Worm (Caenorhabditis elegans) whole organism, young adult: ENCODE data around the gene hsp-110.

ENCODE experiments used
- B0019.2 ChIP-seq: fragments of 200-800 bp; sonication (Bioruptor generic); conservative IDR thresholded peaks from 2 replicates; pipeline ENCODE4 v1.3.6; 2022; ENCODE audit warnings: missing genetic modification reagents, missing genetic modification characterization, missing compliant biosample characterization
- F49E8.2 ChIP-seq: sonication (generic microtip); optimal IDR thresholded peaks from 3 replicates; lab custom pipeline; 2017; ENCODE audit warnings: missing genetic modification characterization, mild to moderate bottlenecking, missing compliant biosample characterization, antibody characterized with exemption, moderate library complexity; ENCODE audit not compliant: insufficient read depth
- F52B5.7 ChIP-seq: sonication (generic microtip); optimal IDR thresholded peaks from 2 replicates; lab custom pipeline; 2016; ENCODE audit warnings: mild to moderate bottlenecking, missing genetic modification characterization, missing compliant biosample characterization
- F57C9.4 ChIP-seq: sonication (generic microtip); optimal IDR thresholded peaks from 2 replicates; lab custom pipeline; 2017; ENCODE audit warnings: mild to moderate bottlenecking, missing genetic modification characterization, missing compliant biosample characterization
- K11D2.4 ChIP-seq: fragments of 200-800 bp; sonication (Bioruptor generic); IDR thresholded peaks from 2 replicates; pipeline ENCODE4 v1.3.6; 2022; ENCODE audit warnings: missing genetic modification reagents, missing genetic modification characterization, missing compliant biosample characterization
- Y53F4B.3 ChIP-seq: fragments of 200-800 bp; sonication (Bioruptor generic); IDR thresholded peaks from 2 replicates; pipeline ENCODE4 v1.3.6; 2022; ENCODE audit warnings: missing genetic modification reagents, missing genetic modification characterization, missing compliant biosample characterization
- ZK185.1 ChIP-seq: sonication (generic microtip); optimal IDR thresholded peaks from 2 replicates; lab custom pipeline; 2016; ENCODE audit warnings: mild to moderate bottlenecking, missing genetic modification characterization, missing compliant biosample characterization; ENCODE audit not compliant: poor library complexity, severe bottlenecking
- attf-5 ChIP-seq: fragments of 200-800 bp; sonication (Bioruptor generic); optimal IDR thresholded peaks from 2 replicates; lab custom pipeline; 2018; ENCODE audit warnings: mild to moderate bottlenecking, missing genetic modification characterization, missing compliant biosample characterization
- attf-6 ChIP-seq: fragments of 200-800 bp; sonication (Bioruptor generic); IDR thresholded peaks from 2 replicates; pipeline ENCODE4 v1.3.6; 2022; ENCODE audit warnings: missing genetic modification reagents, missing genetic modification characterization, missing compliant biosample characterization
- cebp-2 ChIP-seq: fragments of 200-800 bp; sonication (Bioruptor generic); IDR thresholded peaks from 2 replicates; pipeline ENCODE4 v1.3.6; 2022; ENCODE audit warnings: missing genetic modification characterization, missing compliant biosample characterization
- ceh-100 ChIP-seq: fragments of 200-800 bp; sonication (Bioruptor generic); IDR thresholded peaks from 2 replicates; pipeline ENCODE4 v1.3.6; 2022; ENCODE audit warnings: missing genetic modification reagents, missing genetic modification characterization, missing compliant biosample characterization
- ceh-79 ChIP-seq: sonication (generic microtip); optimal IDR thresholded peaks from 2 replicates; lab custom pipeline; 2017; ENCODE audit warnings: mild to moderate bottlenecking, missing genetic modification characterization, missing compliant biosample characterization
- ceh-91 ChIP-seq: fragments of 200-800 bp; sonication (Bioruptor generic); IDR thresholded peaks from 2 replicates; pipeline ENCODE4 v1.3.6; 2022; ENCODE audit warnings: missing genetic modification reagents, missing genetic modification characterization, missing compliant biosample characterization
- chd-7 ChIP-seq: sonication (generic microtip); optimal IDR thresholded peaks from 2 replicates; lab custom pipeline; 2016; ENCODE audit warnings: mild to moderate bottlenecking, missing genetic modification characterization, moderate library complexity, missing compliant biosample characterization
- die-1 ChIP-seq: sonication (generic microtip); optimal IDR thresholded peaks from 2 replicates; lab custom pipeline; 2016; ENCODE audit warnings: missing genotype, mild to moderate bottlenecking, missing genetic modification characterization, missing compliant biosample characterization
- dox-1 ChIP-seq: fragments of 200-800 bp; sonication (Bioruptor generic); IDR thresholded peaks from 2 replicates; pipeline ENCODE4 v1.3.6; 2022; ENCODE audit warnings: missing genetic modification reagents, missing genetic modification characterization, missing compliant biosample characterization
- dpff-1 ChIP-seq: sonication (generic microtip); optimal IDR thresholded peaks from 2 replicates; lab custom pipeline; 2017; ENCODE audit warnings: mild to moderate bottlenecking, missing genetic modification characterization, missing compliant biosample characterization
- efl-1 ChIP-seq: fragments of 150-350 bp; optimal IDR thresholded peaks from 2 replicates; lab custom pipeline; 2014; ENCODE audit warnings: missing biosample characterization, missing genetic modification reagents, missing genetic modification characterization
- ets-4 ChIP-seq: fragments of 200-800 bp; sonication (Bioruptor generic); optimal IDR thresholded peaks from 2 replicates; lab custom pipeline; 2018; ENCODE audit warnings: mild to moderate bottlenecking, missing genetic modification characterization, missing compliant biosample characterization
- gei-17 ChIP-seq: fragments of 200-800 bp; sonication (Bioruptor generic); optimal IDR thresholded peaks from 2 replicates; lab custom pipeline; 2018; ENCODE audit warnings: mild to moderate bottlenecking, missing genetic modification characterization, missing compliant biosample characterization
- him-1 ChIP-seq: sonication (generic microtip); optimal IDR thresholded peaks from 2 replicates; lab custom pipeline; 2016; ENCODE audit warnings: missing genotype, missing genetic modification reagents, missing genetic modification characterization, missing compliant biosample characterization
- hlh-12 ChIP-seq: sonication (generic microtip); optimal IDR thresholded peaks from 2 replicates; lab custom pipeline; 2016; ENCODE audit warnings: missing genetic modification characterization, missing compliant biosample characterization
- hmg-1.2 ChIP-seq: fragments of 200-800 bp; sonication (Bioruptor generic); IDR thresholded peaks from 2 replicates; pipeline ENCODE4 v1.3.6; 2022; ENCODE audit warnings: missing genetic modification reagents, missing genetic modification characterization, missing compliant biosample characterization
- hsf-1 ChIP-seq: fragments of 200-800 bp; sonication (Bioruptor generic); IDR thresholded peaks from 2 replicates; pipeline ENCODE4 v1.3.6; 2022; ENCODE audit warnings: missing genetic modification reagents, missing genetic modification characterization, missing compliant biosample characterization
- let-526 ChIP-seq: fragments of 200-800 bp; sonication (Bioruptor generic); IDR thresholded peaks from 2 replicates; pipeline ENCODE4 v1.3.6; 2022; ENCODE audit warnings: missing genetic modification reagents, missing genetic modification characterization, missing compliant biosample characterization
- lin-35 ChIP-seq, 3 experiments: fragments of 150-350 bp in 2 of 3; sonication (generic microtip) in 1 of 3; optimal IDR thresholded peaks; 2 replicates each; lab custom pipeline; 2014 to 2018; ENCODE audit warnings: missing biosample characterization in 3 of 3, missing genetic modification characterization in 3 of 3, missing genetic modification reagents in 3 of 3
- lin-54 ChIP-seq: fragments of 200-800 bp; sonication (Bioruptor generic); optimal IDR thresholded peaks from 2 replicates; lab custom pipeline; 2018; ENCODE audit warnings: mild to moderate bottlenecking, missing genetic modification characterization, missing compliant biosample characterization
- lsl-1 ChIP-seq: fragments of 200-800 bp; sonication (Bioruptor generic); optimal IDR thresholded peaks from 2 replicates; lab custom pipeline; 2018; ENCODE audit warnings: mild to moderate bottlenecking, missing genetic modification characterization, moderate library complexity, missing compliant biosample characterization
- madf-10 ChIP-seq: sonication (generic microtip); optimal IDR thresholded peaks from 2 replicates; lab custom pipeline; 2016; ENCODE audit warnings: mild to moderate bottlenecking, missing genetic modification characterization, missing compliant biosample characterization
- madf-3 ChIP-seq: fragments of 200-800 bp; sonication (Bioruptor generic); IDR thresholded peaks from 2 replicates; pipeline ENCODE4 v1.3.6; 2022; ENCODE audit warnings: missing genetic modification reagents, missing genetic modification characterization, missing compliant biosample characterization
- mel-28 ChIP-seq: sonication (generic microtip); optimal IDR thresholded peaks from 2 replicates; lab custom pipeline; 2016; ENCODE audit warnings: borderline replicate concordance, mild to moderate bottlenecking, missing genetic modification characterization, missing compliant biosample characterization
- nfya-2 ChIP-seq: fragments of 200-800 bp; sonication (Bioruptor generic); IDR thresholded peaks from 2 replicates; pipeline ENCODE4 v1.3.6; 2022; ENCODE audit warnings: missing genetic modification reagents, missing genetic modification characterization, missing compliant biosample characterization
- nfyb-1 ChIP-seq: fragments of 200-800 bp; sonication (Bioruptor generic); IDR thresholded peaks from 2 replicates; pipeline ENCODE4 v1.3.6; 2022; ENCODE audit warnings: missing genetic modification reagents, missing genetic modification characterization, missing compliant biosample characterization
- nhr-120 ChIP-seq: fragments of 200-800 bp; sonication (Bioruptor generic); IDR thresholded peaks from 2 replicates; pipeline ENCODE4 v1.3.6; 2022; ENCODE audit warnings: missing genetic modification characterization, missing compliant biosample characterization
- nhr-27 ChIP-seq: fragments of 200-800 bp; sonication (Bioruptor generic); optimal IDR thresholded peaks from 2 replicates; lab custom pipeline; 2018; ENCODE audit warnings: mild to moderate bottlenecking, missing genetic modification characterization, moderate library complexity, missing compliant biosample characterization
- pbrm-1 ChIP-seq: fragments of 200-800 bp; sonication (Bioruptor generic); IDR thresholded peaks from 2 replicates; pipeline ENCODE4 v1.3.6; 2022; ENCODE audit warnings: missing genetic modification reagents, missing genetic modification characterization, missing compliant biosample characterization
- snpc-1.1 ChIP-seq: sonication (generic microtip); optimal IDR thresholded peaks from 2 replicates; lab custom pipeline; 2017; ENCODE audit warnings: missing genetic modification characterization, mild to moderate bottlenecking, missing compliant biosample characterization, antibody characterized with exemption, moderate library complexity, missing genotype, missing genetic modification reagents; ENCODE audit not compliant: insufficient read depth
- snpc-4 ChIP-seq, 5 experiments: fragments of 150-350 bp in 1 of 5; sonication (generic microtip) in 4 of 5; optimal IDR thresholded peaks; 2 replicates each; lab custom pipeline; 2014 to 2018; ENCODE audit warnings: missing genetic modification characterization in 5 of 5, missing biosample characterization in 3 of 5, antibody characterized with exemption in 2 of 5, mild to moderate bottlenecking in 2 of 5, missing compliant biosample characterization in 2 of 5, missing genotype in 2 of 5, moderate library complexity in 2 of 5, missing genetic modification reagents in 1 of 5
- sptf-2 ChIP-seq: fragments of 200-800 bp; sonication (Bioruptor generic); optimal IDR thresholded peaks from 2 replicates; lab custom pipeline; 2018; ENCODE audit warnings: mild to moderate bottlenecking, missing genetic modification characterization, missing compliant biosample characterization
- unc-130 ChIP-seq: sonication (generic microtip); optimal IDR thresholded peaks from 2 replicates; lab custom pipeline; 2016; ENCODE audit warnings: missing genetic modification reagents, missing genetic modification characterization, missing compliant biosample characterization
- zfh-2 ChIP-seq: fragments of 200-800 bp; sonication (Bioruptor generic); conservative IDR thresholded peaks from 2 replicates; pipeline ENCODE4 v1.3.6; 2022; ENCODE audit warnings: missing genetic modification reagents, missing genetic modification characterization, missing compliant biosample characterization
- zim-3 ChIP-seq: sonication (generic microtip); optimal IDR thresholded peaks from 2 replicates; lab custom pipeline; 2017; ENCODE audit warnings: mild to moderate bottlenecking, missing genetic modification characterization, moderate library complexity, missing compliant biosample characterization
- ztf-18 ChIP-seq: sonication (generic microtip); optimal IDR thresholded peaks from 2 replicates; lab custom pipeline; 2016; ENCODE audit warnings: missing genotype, mild to moderate bottlenecking, missing genetic modification characterization, missing compliant biosample characterization
- ztf-3 ChIP-seq: fragments of 200-800 bp; sonication (Bioruptor generic); optimal IDR thresholded peaks from 2 replicates; lab custom pipeline; 2018; ENCODE audit warnings: mild to moderate bottlenecking, missing genetic modification characterization, missing compliant biosample characterization
- ztf-6 ChIP-seq: fragments of 200-800 bp; sonication (Bioruptor generic); IDR thresholded peaks from 2 replicates; pipeline ENCODE4 v1.3.6; 2022; ENCODE audit warnings: missing genetic modification reagents, missing genetic modification characterization, missing compliant biosample characterization

Gene hsp-110

ce11 chrIII:8449160-8449807 is 2.6 kb upstream of the hsp-110 start, which contains the start of gene mrpl-32 (continued):
- peak; percentile 46 for TF ChIP-seq snpc-4 (GFP tag; optimal IDR thresholded peaks at IDR 0.05; lab: Kevin White, UChicago)
- peak in 2 of 4 experiments; percentile 21 to 64 for TF ChIP-seq snpc-4 (tag; optimal IDR thresholded peaks at IDR 0.05; lab: Kevin White, UChicago)
- TF ChIP-seq lsl-1: peak; percentile 34
- TF ChIP-seq ceh-100 (GFP tag; lab: Robert Waterston, UW): 0 out of 2 replicates have a peak, but pooled peaks have one; percentile 22
- peak; percentile 20 for TF ChIP-seq ceh-79
- no peak for TF ChIP-seq madf-3
- peak; percentile 27; the same call in 1 of the 2 replicates for TF ChIP-seq hmg-1.2 (GFP tag; lab: Robert Waterston, UW)
- peak; percentile 31 for TF ChIP-seq unc-130
- TF ChIP-seq gei-17: no peak

DNA sequence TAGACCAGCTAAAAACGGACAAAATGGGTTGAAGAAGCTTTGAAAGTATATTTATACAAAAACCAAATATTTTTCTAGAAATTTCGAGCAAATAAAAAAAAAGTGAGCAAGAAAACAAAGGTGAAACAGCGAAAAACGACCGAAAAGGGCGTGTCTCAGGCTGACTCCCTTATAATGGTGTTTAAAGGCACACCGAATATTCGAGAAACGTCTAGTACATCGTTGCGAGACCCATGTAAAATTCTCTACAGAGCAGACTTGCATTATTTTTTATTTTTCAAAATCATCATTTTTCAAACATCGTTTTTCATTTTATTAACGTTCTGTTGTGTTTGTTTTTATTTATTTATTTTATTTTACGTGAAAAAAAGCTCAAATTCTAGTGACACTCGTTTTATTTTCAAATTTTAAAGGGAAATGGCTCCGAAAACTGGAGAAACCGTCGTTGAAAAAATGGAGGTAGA is 263 bp upstream of the hsp-110 start, which contains the start of gene rpn-3:
Gene rpn-3 (plus strand): TSS at position 414 of the 464 bp plus-strand sequence.
- TF ChIP-seq B0019.2 (GFP tag; lab: Robert Waterston, UW) (peak; percentile 58; the same call in 1 of the 2 replicates), dpff-1 (no peak), madf-10 (tag; lab: Kevin White, UChicago) (peak; percentile 86), F57C9.4 (tag; lab: Kevin White, UChicago) (no peak), ets-4 (GFP tag; lab: Kevin White, UChicago) (no peak), hlh-12 (tag; lab: Kevin White, UChicago) (no peak), let-526 (peak; percentile 83; the same call in 1 of the 2 replicates), ZK185.1 (peak; percentile 89), zfh-2 (GFP tag; lab: Robert Waterston, UW) (no peak), ztf-6 (GFP tag; lab: Robert Waterston, UW) (0 out of 2 replicates have a peak, but pooled peaks have one; percentile 13), hmg-1.2 (GFP tag; lab: Robert Waterston, UW) (peak; percentile 74), chd-7 (peak; percentile 49), him-1 (tag; lab: Kevin White, UChicago) (no peak), attf-6 (peak; percentile 48; the same call in 1 of the 2 replicates), attf-5 (peak; percentile 84), efl-1 (peak; percentile 69), nhr-27 (tag; lab: Kevin White, UChicago) (no peak), lsl-1 (peak; percentile 61), snpc-1.1 (tag; lab: Kevin White, UChicago) (peak; percentile 60), mel-28 (tag; lab: Kevin White, UChicago) (peak; percentile 3), nhr-120 (GFP tag; lab: Robert Waterston, UW) (no peak), Y53F4B.3 (GFP tag; lab: Robert Waterston, UW) (no peak; the same call in 1 of the 2 replicates), dox-1 (peak; percentile 84), zim-3 (tag; lab: Kevin White, UChicago) (no peak), F52B5.7 (tag; lab: Kevin White, UChicago) (no peak), sptf-2 (no peak), lin-54 (GFP tag; lab: Kevin White, UChicago) (peak; percentile 95), pbrm-1 (peak; percentile 93), lin-35 (GFP tag; optimal IDR thresholded peaks at IDR 0.05; lab: Kevin White, UChicago) (peak in 2 of 3 experiments; percentile 66 to 92), nfya-2 (no peak), cebp-2 (no peak), die-1 (no peak), ceh-91 (peak; percentile 80), nfyb-1 (GFP tag; lab: Robert Waterston, UW) (peak; percentile 95), hsf-1 (GFP tag; lab: Robert Waterston, UW) (peak; percentile 100), ztf-18 (tag; lab: Kevin White, UChicago) (no peak), ztf-3 (GFP tag; lab: Kevin White, UChicago) (peak; percentile 49), K11D2.4 (peak; percentile 93), F49E8.2 (tag; lab: Kevin White, UChicago) (peak; percentile 91)
